Worm (Caenorhabditis elegans): ENCODE data around the gene H06H21.8.

- no peak for TF ChIP-seq ama-1 (optimal IDR thresholded peaks at IDR 0.05)
- TF ChIP-seq ceh-24 (tag; optimal IDR thresholded peaks at IDR 0.05): no peak
- TF ChIP-seq ets-4 (tag; optimal IDR thresholded peaks at IDR 0.05): no peak
- TF ChIP-seq dmd-4 (tag; optimal IDR thresholded peaks at IDR 0.05; ENCODE audit: borderline replicate concordance): no peak
- TF ChIP-seq ceh-9 (tag; optimal IDR thresholded peaks at IDR 0.05): no peak
- TF ChIP-seq pax-1 (tag; optimal IDR thresholded peaks at IDR 0.05): no peak
- no peak for TF ChIP-seq elt-2 (tag; optimal IDR thresholded peaks at IDR 0.05)
- TF ChIP-seq pha-4 (tag; optimal IDR thresholded peaks at IDR 0.05): no peak
- no peak for TF ChIP-seq unc-55 (GFP tag; optimal IDR thresholded peaks at IDR 0.05)
- TF ChIP-seq ceh-30 (tag; optimal IDR thresholded peaks at IDR 0.05): no peak
- TF ChIP-seq nhr-232 (tag; optimal IDR thresholded peaks at IDR 0.05): no peak
- TF ChIP-seq tbx-7 (tag; optimal IDR thresholded peaks at IDR 0.05): no peak
These were observed 11.1 kb downstream of the H06H21.8 start, which contains the start of gene H06H21.37 for ce11 chrIV:4809813-4810212.

Data from whole organism, late embryonic.